Fruit fly (Drosophila melanogaster) whole organism, embryonic: ENCODE measurements around the gene eIF3d1.

Experiments used
- Asciz ChIP-seq: fragments of 200-800 bp; sonication (Bioruptor generic); optimal IDR thresholded peaks from 2 replicates; lab custom pipeline; 2017; ENCODE audit warnings: missing biosample characterization, mild to moderate bottlenecking, missing genetic modification characterization, missing genetic modification reagents
- Atf-2 ChIP-seq: fragments of 200-800 bp; sonication (Bioruptor generic); optimal IDR thresholded peaks from 2 replicates; lab custom pipeline; 2016; ENCODE audit warnings: missing biosample characterization, missing genetic modification characterization
- Blimp-1 ChIP-seq: fragments of 200-800 bp; sonication (Bioruptor generic); optimal IDR thresholded peaks from 3 replicates; lab custom pipeline; 2018; ENCODE audit warnings: missing biosample characterization, missing genetic modification characterization, mild to moderate bottlenecking, moderate library complexity, missing genetic modification reagents
- BtbVII ChIP-seq: fragments of 200-800 bp; sonication (Bioruptor generic); optimal IDR thresholded peaks from 3 replicates; lab custom pipeline; 2017; ENCODE audit warnings: missing biosample characterization, mild to moderate bottlenecking, missing genetic modification characterization
- CG11093 ChIP-seq: fragments of 200-800 bp; sonication (Bioruptor generic); IDR thresholded peaks from 3 replicates; pipeline ENCODE4 v1.3.6; 2022; ENCODE audit warnings: missing biosample characterization, missing genetic modification characterization
- CG12219 ChIP-seq: fragments of 200-800 bp; sonication (Bioruptor generic); optimal IDR thresholded peaks from 3 replicates; lab custom pipeline; 2018; ENCODE audit warnings: missing biosample characterization, mild to moderate bottlenecking, missing genetic modification characterization
- CG13624 ChIP-seq: fragments of 200-800 bp; sonication (Bioruptor generic); optimal IDR thresholded peaks from 2 replicates; lab custom pipeline; 2016; ENCODE audit warnings: missing biosample characterization, missing genetic modification characterization
- CG14860 ChIP-seq: fragments of 200-800 bp; sonication (Bioruptor generic); IDR thresholded peaks from 3 replicates; pipeline ENCODE4 v1.3.6; 2022; ENCODE audit warnings: missing biosample characterization, missing genetic modification characterization; ENCODE audit not compliant: partially characterized antibody
- CG15073 ChIP-seq: fragments of 200-800 bp; sonication (Bioruptor generic); optimal IDR thresholded peaks from 2 replicates; lab custom pipeline; 2016; ENCODE audit warnings: missing biosample characterization, missing genetic modification characterization
- CG1603 ChIP-seq: fragments of 200-800 bp; sonication (Bioruptor generic); optimal IDR thresholded peaks from 2 replicates; lab custom pipeline; 2019; ENCODE audit warnings: missing biosample characterization, mild to moderate bottlenecking, missing genetic modification characterization, moderate library complexity
- CG16779 ChIP-seq: fragments of 200-800 bp; sonication (Bioruptor generic); IDR thresholded peaks from 2 replicates; pipeline ENCODE4 v1.3.6; 2022; ENCODE audit warnings: missing biosample characterization, missing genetic modification characterization
- CG16863 ChIP-seq: fragments of 200-800 bp; sonication (Bioruptor generic); optimal IDR thresholded peaks from 3 replicates; lab custom pipeline; 2016; ENCODE audit warnings: missing biosample characterization, missing genetic modification characterization
- CG3847 ChIP-seq: fragments of 200-800 bp; sonication (Bioruptor generic); IDR thresholded peaks from 2 replicates; pipeline ENCODE4 v1.3.6; 2022; ENCODE audit warnings: missing biosample characterization, missing genetic modification characterization
- CG4328 ChIP-seq: fragments of 200-800 bp; sonication (Bioruptor generic); optimal IDR thresholded peaks from 3 replicates; lab custom pipeline; 2017; ENCODE audit warnings: missing biosample characterization, missing genetic modification reagents, missing genetic modification characterization
- CG4617 ChIP-seq: fragments of 200-800 bp; sonication (Bioruptor generic); optimal IDR thresholded peaks from 3 replicates; lab custom pipeline; 2016; ENCODE audit warnings: missing biosample characterization, missing genetic modification characterization, borderline replicate concordance
- CG6765 ChIP-seq: fragments of 200-800 bp; sonication (Bioruptor generic); optimal IDR thresholded peaks from 3 replicates; lab custom pipeline; 2017; ENCODE audit warnings: missing biosample characterization, mild to moderate bottlenecking, missing genetic modification characterization
- CG8281 ChIP-seq: fragments of 200-800 bp; sonication (Bioruptor generic); optimal IDR thresholded peaks from 2 replicates; lab custom pipeline; 2018; ENCODE audit warnings: missing biosample characterization, mild to moderate bottlenecking, missing genetic modification characterization, moderate library complexity
- CHES-1-like ChIP-seq: fragments of 200-800 bp; sonication (Bioruptor generic); optimal IDR thresholded peaks from 2 replicates; lab custom pipeline; 2016; ENCODE audit warnings: missing biosample characterization, missing genetic modification characterization
- Dll ChIP-seq: fragments of 200-800 bp; sonication (Bioruptor generic); IDR thresholded peaks from 4 replicates; pipeline ENCODE4 v1.3.6; 2022; ENCODE audit warnings: missing biosample characterization, missing genetic modification characterization; ENCODE audit not compliant: partially characterized antibody
- Dp ChIP-seq: fragments of 200-800 bp; sonication (Bioruptor generic); optimal IDR thresholded peaks from 2 replicates; lab custom pipeline; 2018; ENCODE audit warnings: missing biosample characterization, mild to moderate bottlenecking, missing genetic modification characterization, moderate library complexity
- Ets97D ChIP-seq: fragments of 200-800 bp; sonication (Bioruptor generic); optimal IDR thresholded peaks from 3 replicates; lab custom pipeline; 2016; ENCODE audit warnings: missing biosample characterization, missing genetic modification characterization
- Gug ChIP-seq: fragments of 200-800 bp; sonication (Bioruptor generic); IDR thresholded peaks from 4 replicates; pipeline ENCODE4 v1.3.6; 2022; ENCODE audit warnings: missing biosample characterization, missing genetic modification characterization
- H15 ChIP-seq: fragments of 200-800 bp; sonication (Bioruptor generic); IDR thresholded peaks from 3 replicates; pipeline ENCODE4 v1.3.6; 2022; ENCODE audit warnings: missing biosample characterization, missing genetic modification characterization
- HLHmδ ChIP-seq: fragments of 200-800 bp; sonication (Bioruptor generic); optimal IDR thresholded peaks from 2 replicates; lab custom pipeline; 2018; ENCODE audit warnings: missing biosample characterization, mild to moderate bottlenecking, missing genetic modification characterization, moderate library complexity
- Hr39 ChIP-seq: fragments of >200 bp; optimal IDR thresholded peaks from 2 replicates; lab custom pipeline; 2017
- Lpt ChIP-seq: fragments of >200 bp; optimal IDR thresholded peaks from 2 replicates; lab custom pipeline; 2018; ENCODE audit warnings: missing biosample characterization, missing genetic modification characterization
- Meics ChIP-seq: fragments of 200-800 bp; sonication (Bioruptor generic); optimal IDR thresholded peaks from 2 replicates; lab custom pipeline; 2017; ENCODE audit warnings: missing biosample characterization, mild to moderate bottlenecking, missing genetic modification characterization
- NC2β ChIP-seq: fragments of 200-800 bp; sonication (Bioruptor generic); optimal IDR thresholded peaks from 2 replicates; lab custom pipeline; 2016; ENCODE audit warnings: missing biosample characterization, missing genetic modification characterization
- Oaz ChIP-seq: fragments of 200-800 bp; sonication (Bioruptor generic); IDR thresholded peaks from 2 replicates; pipeline ENCODE4 v1.3.6; 2022; ENCODE audit warnings: missing biosample characterization, missing genetic modification characterization
- Sox100B ChIP-seq: fragments of 200-800 bp; sonication (Bioruptor generic); optimal IDR thresholded peaks from 3 replicates; lab custom pipeline; 2018; ENCODE audit warnings: missing biosample characterization, mild to moderate bottlenecking, missing genetic modification characterization
- bab2 ChIP-seq: fragments of 200-800 bp; sonication (Bioruptor generic); optimal IDR thresholded peaks from 2 replicates; lab custom pipeline; 2016; ENCODE audit warnings: missing biosample characterization, missing genetic modification characterization
- bigmax ChIP-seq: fragments of 200-800 bp; sonication (Bioruptor generic); optimal IDR thresholded peaks from 2 replicates; lab custom pipeline; 2018; ENCODE audit warnings: missing biosample characterization, mild to moderate bottlenecking, missing genetic modification characterization
- chm ChIP-seq: fragments of 200-800 bp; sonication (Bioruptor generic); IDR thresholded peaks from 2 replicates; pipeline ENCODE4 v1.3.6; 2022; ENCODE audit warnings: missing biosample characterization, missing genetic modification characterization
- dm ChIP-seq: fragments of 200-800 bp; sonication (Bioruptor generic); optimal IDR thresholded peaks from 3 replicates; lab custom pipeline; 2016; ENCODE audit warnings: missing biosample characterization, missing genetic modification characterization
- emc ChIP-seq: fragments of 200-800 bp; sonication (Bioruptor generic); optimal IDR thresholded peaks from 2 replicates; lab custom pipeline; 2016; ENCODE audit warnings: missing biosample characterization, missing genetic modification characterization
- grn ChIP-seq: fragments of 200-800 bp; sonication (Bioruptor generic); optimal IDR thresholded peaks from 3 replicates; lab custom pipeline; 2017; ENCODE audit warnings: missing biosample characterization, missing genetic modification characterization
- hbn ChIP-seq: fragments of 200-800 bp; sonication (Bioruptor generic); IDR thresholded peaks from 2 replicates; pipeline ENCODE4 v1.3.6; 2022; ENCODE audit warnings: missing biosample characterization, missing genetic modification characterization; ENCODE audit not compliant: partially characterized antibody
- her ChIP-seq: fragments of 200-800 bp; sonication (Bioruptor generic); optimal IDR thresholded peaks from 2 replicates; lab custom pipeline; 2016; ENCODE audit warnings: missing biosample characterization, missing genetic modification characterization
- jigr1 ChIP-seq: fragments of 200-800 bp; sonication (Bioruptor generic); IDR thresholded peaks from 3 replicates; pipeline ENCODE4 v1.3.6; 2022; ENCODE audit warnings: missing biosample characterization, missing genetic modification characterization
- ken ChIP-seq: fragments of 200-800 bp; sonication (Bioruptor generic); IDR thresholded peaks from 3 replicates; pipeline ENCODE4 v1.3.6; 2022; ENCODE audit warnings: missing biosample characterization, missing genetic modification characterization
- lilli ChIP-seq: fragments of 200-800 bp; sonication (Bioruptor generic); optimal IDR thresholded peaks from 3 replicates; lab custom pipeline; 2016; ENCODE audit warnings: missing biosample characterization, missing genetic modification characterization
- p53 ChIP-seq: fragments of 200-800 bp; sonication (Bioruptor generic); optimal IDR thresholded peaks from 2 replicates; lab custom pipeline; 2016; ENCODE audit warnings: missing biosample characterization, missing genetic modification characterization
- pita ChIP-seq: fragments of 200-800 bp; sonication (Bioruptor generic); optimal IDR thresholded peaks from 2 replicates; lab custom pipeline; 2017; ENCODE audit warnings: missing biosample characterization, mild to moderate bottlenecking, missing genetic modification characterization
- prd ChIP-seq, 3 experiments: fragments of >200 bp in 2 of 3; fragments of 200-800 bp in 1 of 3; sonication (Bioruptor generic) in 1 of 3; optimal IDR thresholded peaks in 2 of 3; IDR thresholded peaks in 1 of 3; 2 replicates in 2 of 3; 3 replicates in 1 of 3; pipeline versions ENCODE4 v1.3.6 to Lab custom; 2017 to 2022; ENCODE audit warnings: missing biosample characterization in 1 of 3, missing genetic modification characterization in 1 of 3
- repo ChIP-seq: fragments of 200-800 bp; sonication (Bioruptor generic); optimal IDR thresholded peaks from 2 replicates; lab custom pipeline; 2016; ENCODE audit warnings: missing biosample characterization, missing genetic modification characterization
- ssp ChIP-seq: fragments of 200-800 bp; sonication (Bioruptor generic); IDR thresholded peaks from 2 replicates; pipeline ENCODE4 v1.3.6; 2022; ENCODE audit warnings: missing biosample characterization, missing genetic modification characterization
- stwl ChIP-seq: fragments of 200-800 bp; sonication (Bioruptor generic); optimal IDR thresholded peaks from 3 replicates; lab custom pipeline; 2018; ENCODE audit warnings: missing biosample characterization, mild to moderate bottlenecking, missing genetic modification characterization, moderate library complexity
- ttk ChIP-seq: fragments of 200-800 bp; sonication (Bioruptor generic); IDR thresholded peaks from 2 replicates; pipeline ENCODE4 v2.1.2; 2022; ENCODE audit warnings: missing biosample characterization, missing genetic modification characterization
- twi ChIP-seq: fragments of 200-800 bp; optimal IDR thresholded peaks from 2 replicates; lab custom pipeline; 2019; ENCODE audit warnings: missing biosample characterization, mild to moderate bottlenecking, missing genetic modification characterization, moderate library complexity
- unpg ChIP-seq: fragments of 200-800 bp; sonication (Bioruptor generic); optimal IDR thresholded peaks from 3 replicates; lab custom pipeline; 2018; ENCODE audit warnings: missing biosample characterization, mild to moderate bottlenecking, missing genetic modification characterization, moderate library complexity
- wor ChIP-seq: fragments of 200-800 bp; sonication (Bioruptor generic); IDR thresholded peaks from 2 replicates; pipeline ENCODE4 v1.3.6; 2022; ENCODE audit warnings: missing biosample characterization, missing genetic modification characterization

eIF3d1 gene

dm6 chr3R:23729066-23729465, 49.2 kb downstream of the eIF3d1 start (continued):
- peak; percentile 9 for TF ChIP-seq CG1603 (tag; lab: Kevin White, UChicago)
- no peak for TF ChIP-seq prd (optimal IDR thresholded peaks at IDR 0.05; lab: Kevin White, UChicago)
- no peak for TF ChIP-seq prd (GFP tag; IDR thresholded peaks at IDR 0.05; lab: Robert Waterston, UW)
- TF ChIP-seq CG12219 (GFP tag; lab: Kevin White, UChicago) = peak; percentile 45
- no peak for TF ChIP-seq H15 (GFP tag; lab: Robert Waterston, UW)
- no peak for TF ChIP-seq CG11093
- no peak for TF ChIP-seq CG16863 (GFP tag; lab: Kevin White, UChicago)
- no peak for TF ChIP-seq bab2 (GFP tag; lab: Kevin White, UChicago)
- TF ChIP-seq HLHmδ (GFP tag; lab: Kevin White, UChicago) = peak; percentile 56
- no peak for TF ChIP-seq NC2β (GFP tag; lab: Kevin White, UChicago)
- no peak for TF ChIP-seq wor (GFP tag; lab: Robert Waterston, UW)
- no peak for TF ChIP-seq Oaz
- no peak for TF ChIP-seq ttk
- peak; percentile 18 for TF ChIP-seq CHES-1-like (GFP tag; lab: Kevin White, UChicago)
- TF ChIP-seq CG13624 = no peak
- TF ChIP-seq CG4328 (GFP tag; lab: Kevin White, UChicago) = peak; percentile 54
- no peak for TF ChIP-seq CG15073 (GFP tag; lab: Kevin White, UChicago)
- TF ChIP-seq Asciz (GFP tag; lab: Kevin White, UChicago) = peak; percentile 45
- no peak for TF ChIP-seq hbn (GFP tag; lab: Robert Waterston, UW)
- no peak for TF ChIP-seq pita (GFP tag; lab: Kevin White, UChicago)
- TF ChIP-seq Ets97D = no peak
- no peak for TF ChIP-seq repo (GFP tag; lab: Kevin White, UChicago)
- no peak for TF ChIP-seq ken
- TF ChIP-seq jigr1 (GFP tag; lab: Robert Waterston, UW) = no peak
- no peak for TF ChIP-seq Lpt (GFP tag; lab: Kevin White, UChicago)
- no peak for TF ChIP-seq Dll
- no peak for TF ChIP-seq Hr39
- no peak for TF ChIP-seq bigmax
- no peak for TF ChIP-seq p53 (GFP tag; lab: Kevin White, UChicago)
- no peak for TF ChIP-seq ssp
- TF ChIP-seq dm (GFP tag; lab: Kevin White, UChicago) = no peak
- no peak for TF ChIP-seq Sox100B (GFP tag; lab: Kevin White, UChicago)
- TF ChIP-seq Gug = no peak
- TF ChIP-seq emc (GFP tag; lab: Kevin White, UChicago) = no peak
- no peak for TF ChIP-seq CG3847 (GFP tag; lab: Robert Waterston, UW)
- no peak for TF ChIP-seq Atf-2 (GFP tag; lab: Kevin White, UChicago)
- peak; percentile 75 for TF ChIP-seq twi (tag; lab: Kevin White, UChicago)
- TF ChIP-seq Meics (GFP tag; lab: Kevin White, UChicago) = peak; percentile 62
- TF ChIP-seq lilli (GFP tag; lab: Kevin White, UChicago) = no peak
- TF ChIP-seq CG4617 = no peak
- TF ChIP-seq chm (GFP tag; lab: Robert Waterston, UW) = no peak
- TF ChIP-seq Blimp-1 (GFP tag; lab: Kevin White, UChicago) = peak; percentile 14
- TF ChIP-seq CG8281 (tag; lab: Kevin White, UChicago) = no peak
- TF ChIP-seq grn (GFP tag; lab: Kevin White, UChicago) = peak; percentile 43
- no peak for TF ChIP-seq CG14860
- TF ChIP-seq CG16779 (GFP tag; lab: Robert Waterston, UW) = no peak
- TF ChIP-seq stwl (tag; lab: Kevin White, UChicago) = no peak
- no peak for TF ChIP-seq Dp (GFP tag; lab: Kevin White, UChicago)
- TF ChIP-seq BtbVII (GFP tag; lab: Kevin White, UChicago) = peak; percentile 77
- TF ChIP-seq unpg (GFP tag; lab: Kevin White, UChicago) = peak; percentile 40
- TF ChIP-seq CG6765 (GFP tag; lab: Kevin White, UChicago) = peak; percentile 69
- peak; percentile 16 for TF ChIP-seq her (GFP tag; lab: Kevin White, UChicago)
- TF ChIP-seq, all 482 proteins: peak for 124
